Worm (Caenorhabditis elegans) whole organism, L2 larva: Measurements from ENCODE around the gene ZC404.1.

ENCODE experiments used
- R02D3.7 ChIP-seq: fragments of 150-350 bp; optimal IDR thresholded peaks from 2 replicates; lab custom pipeline; 2014; ENCODE audit warnings: missing biosample characterization, missing genetic modification characterization
- ZK546.5 ChIP-seq: sonication (generic microtip); optimal IDR thresholded peaks from 2 replicates; lab custom pipeline; 2017; ENCODE audit warnings: missing biosample characterization, missing genetic modification characterization
- blmp-1 ChIP-seq: sonication (generic microtip); optimal IDR thresholded peaks from 2 replicates; lab custom pipeline; 2017; ENCODE audit warnings: missing genetic modification characterization, mild to moderate bottlenecking, missing compliant biosample characterization, antibody characterized with exemption, moderate library complexity; ENCODE audit not compliant: insufficient read depth
- ceh-82 ChIP-seq: fragments of 150-350 bp; optimal IDR thresholded peaks from 2 replicates; lab custom pipeline; 2014; ENCODE audit warnings: missing biosample characterization, missing genetic modification characterization
- egl-27 ChIP-seq: sonication (generic microtip); optimal IDR thresholded peaks from 3 replicates; lab custom pipeline; 2017; ENCODE audit warnings: missing biosample characterization, missing genetic modification reagents, missing genetic modification characterization
- elt-3 ChIP-seq: sonication (generic microtip); optimal IDR thresholded peaks from 2 replicates; lab custom pipeline; 2017; ENCODE audit warnings: missing biosample characterization, missing genetic modification characterization
- lin-13 ChIP-seq: fragments of 150-350 bp; optimal IDR thresholded peaks from 2 replicates; lab custom pipeline; 2014; ENCODE audit warnings: missing biosample characterization, missing genetic modification reagents, missing genetic modification characterization
- lsy-2 ChIP-seq, 2 experiments: fragments of 150-350 bp in 1 of 2; sonication (generic microtip) in 1 of 2; optimal IDR thresholded peaks; 2 replicates each; lab custom pipeline; 2014 to 2017; ENCODE audit warnings: missing biosample characterization in 2 of 2, missing genetic modification characterization in 2 of 2
- mdl-1 ChIP-seq, 2 experiments: fragments of 150-350 bp in 1 of 2; sonication (generic microtip) in 1 of 2; optimal IDR thresholded peaks; 2 replicates each; lab custom pipeline; 2017; ENCODE audit warnings: missing biosample characterization in 2 of 2, missing genetic modification characterization in 2 of 2
- nhr-11 ChIP-seq: fragments of 150-350 bp; optimal IDR thresholded peaks from 2 replicates; lab custom pipeline; 2014; ENCODE audit warnings: missing biosample characterization, missing genetic modification characterization
- nhr-77 ChIP-seq: fragments of 150-350 bp; optimal IDR thresholded peaks from 2 replicates; lab custom pipeline; 2014; ENCODE audit warnings: missing biosample characterization, missing genetic modification characterization
- snpc-4 ChIP-seq: fragments of 150-350 bp; optimal IDR thresholded peaks from 2 replicates; lab custom pipeline; 2014; ENCODE audit warnings: missing biosample characterization, missing genetic modification characterization
- unc-62 ChIP-seq: fragments of 150-350 bp; optimal IDR thresholded peaks from 2 replicates; lab custom pipeline; 2014; ENCODE audit warnings: missing biosample characterization, missing genetic modification reagents, missing genetic modification characterization
- zag-1 ChIP-seq: fragments of 150-350 bp; optimal IDR thresholded peaks from 2 replicates; lab custom pipeline; 2014; ENCODE audit warnings: missing biosample characterization, missing genetic modification characterization

DNA sequence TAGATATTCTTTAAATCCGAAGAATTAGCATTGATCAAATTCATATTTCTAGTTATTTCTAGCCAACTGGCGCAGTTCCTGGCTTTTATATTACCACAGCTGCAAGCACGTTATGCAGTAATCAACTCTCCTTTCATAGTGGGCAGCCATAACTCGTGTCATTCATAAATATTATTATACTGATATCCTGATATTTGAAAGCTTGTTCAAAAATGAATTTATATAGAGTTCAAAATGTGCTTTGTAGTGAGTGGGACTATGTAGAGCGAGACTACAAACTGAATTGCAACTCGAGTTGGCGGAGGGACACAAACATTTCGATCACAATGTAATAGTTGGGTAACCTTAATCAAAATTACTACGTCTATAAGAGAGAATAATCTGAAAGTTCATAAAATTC lies 22.3 kb upstream of the ZC404.1 start, which contains the start of gene srh-30:
- TF ChIP-seq mdl-1 (tag; optimal IDR thresholded peaks at IDR 0.05; lab: Kevin White, UChicago) (no peak), snpc-4 (no peak), unc-62 (GFP tag; lab: Kevin White, UChicago) (no peak), ZK546.5 (tag; lab: Kevin White, UChicago) (no peak), ceh-82 (tag; lab: Kevin White, UChicago) (no peak), lsy-2 (tag; optimal IDR thresholded peaks at IDR 0.05; lab: Kevin White, UChicago) (no peak), egl-27 (tag; lab: Kevin White, UChicago) (no peak), nhr-11 (tag; lab: Kevin White, UChicago) (no peak), blmp-1 (tag; lab: Kevin White, UChicago) (no peak), nhr-77 (tag; lab: Kevin White, UChicago) (no peak), elt-3 (tag; lab: Kevin White, UChicago) (no peak), zag-1 (tag; lab: Kevin White, UChicago) (no peak), R02D3.7 (no peak), lin-13 (GFP tag; lab: Kevin White, UChicago) (no peak)
